Worm (Caenorhabditis elegans) whole organism, early embryonic: ENCODE measurements around the gene K03B4.8.

Experiments used
- B0310.2 ChIP-seq: sonication (generic microtip); optimal IDR thresholded peaks from 2 replicates; lab custom pipeline; 2016; ENCODE audit warnings: mild to moderate bottlenecking, missing genetic modification characterization, missing compliant biosample characterization
- F13C5.2 ChIP-seq: sonication (generic microtip); optimal IDR thresholded peaks from 2 replicates; lab custom pipeline; 2017; ENCODE audit warnings: mild to moderate bottlenecking, missing genetic modification characterization, inconsistent platforms, missing compliant biosample characterization
- aly-1 ChIP-seq: sonication (generic microtip); optimal IDR thresholded peaks from 2 replicates; lab custom pipeline; 2016; ENCODE audit warnings: missing genetic modification characterization, missing compliant biosample characterization
- ama-1 ChIP-seq: fragments of 150-350 bp; optimal IDR thresholded peaks from 2 replicates; lab custom pipeline; 2014
- ceh-13 ChIP-seq: fragments of 200-800 bp; sonication (Bioruptor generic); optimal IDR thresholded peaks from 2 replicates; lab custom pipeline; 2018; ENCODE audit warnings: mild to moderate bottlenecking, missing genetic modification characterization, missing compliant biosample characterization
- ceh-36 ChIP-seq: sonication (generic microtip); optimal IDR thresholded peaks from 2 replicates; lab custom pipeline; 2016; ENCODE audit warnings: missing genetic modification characterization, inconsistent platforms, missing compliant biosample characterization
- ets-7 ChIP-seq: sonication (generic microtip); optimal IDR thresholded peaks from 2 replicates; lab custom pipeline; 2016; ENCODE audit warnings: missing genotype, missing genetic modification characterization, missing compliant biosample characterization
- flt-1 ChIP-seq: fragments of 200-800 bp; sonication (Bioruptor generic); IDR thresholded peaks from 2 replicates; pipeline ENCODE4 v1.3.6; 2022; ENCODE audit warnings: missing genetic modification characterization, missing compliant biosample characterization
- hmbx-1 ChIP-seq: sonication (generic microtip); optimal IDR thresholded peaks from 2 replicates; lab custom pipeline; 2016; ENCODE audit warnings: mild to moderate bottlenecking, missing genetic modification characterization, missing compliant biosample characterization
- hmg-4 ChIP-seq: fragments of 200-800 bp; sonication (Bioruptor generic); optimal IDR thresholded peaks from 2 replicates; lab custom pipeline; 2018; ENCODE audit warnings: mild to moderate bottlenecking, missing genetic modification characterization, missing compliant biosample characterization
- hnd-1 ChIP-seq: sonication (generic microtip); optimal IDR thresholded peaks from 2 replicates; lab custom pipeline; 2016; ENCODE audit warnings: missing genetic modification characterization, missing compliant biosample characterization
- pes-1 ChIP-seq: fragments of 200-800 bp; sonication (Bioruptor generic); IDR thresholded peaks from 2 replicates; pipeline ENCODE4 v1.3.6; 2022; ENCODE audit warnings: missing genetic modification reagents, missing genetic modification characterization, missing compliant biosample characterization
- scrt-1 ChIP-seq: fragments of 200-800 bp; sonication (Bioruptor generic); IDR thresholded peaks from 2 replicates; pipeline ENCODE4 v1.3.6; 2022; ENCODE audit warnings: missing genetic modification characterization, missing compliant biosample characterization
- sea-1 ChIP-seq: fragments of 200-800 bp; sonication (Bioruptor generic); conservative IDR thresholded peaks from 2 replicates; pipeline ENCODE4 v1.3.6; 2022; ENCODE audit warnings: missing genetic modification characterization, missing compliant biosample characterization
- tbx-11 ChIP-seq: fragments of 200-800 bp; sonication (Bioruptor generic); IDR thresholded peaks from 2 replicates; pipeline ENCODE4 v1.3.6; 2022; ENCODE audit warnings: missing genetic modification characterization, missing compliant biosample characterization
- tbx-37 ChIP-seq: fragments of 200-800 bp; sonication (Bioruptor generic); conservative IDR thresholded peaks from 2 replicates; pipeline ENCODE4 v1.3.6; 2022; ENCODE audit warnings: missing genetic modification reagents, missing genetic modification characterization, missing compliant biosample characterization
- tra-4 ChIP-seq: sonication (generic microtip); optimal IDR thresholded peaks from 2 replicates; lab custom pipeline; 2017; ENCODE audit warnings: missing genetic modification characterization, missing compliant biosample characterization

Gene K03B4.8

DNA sequence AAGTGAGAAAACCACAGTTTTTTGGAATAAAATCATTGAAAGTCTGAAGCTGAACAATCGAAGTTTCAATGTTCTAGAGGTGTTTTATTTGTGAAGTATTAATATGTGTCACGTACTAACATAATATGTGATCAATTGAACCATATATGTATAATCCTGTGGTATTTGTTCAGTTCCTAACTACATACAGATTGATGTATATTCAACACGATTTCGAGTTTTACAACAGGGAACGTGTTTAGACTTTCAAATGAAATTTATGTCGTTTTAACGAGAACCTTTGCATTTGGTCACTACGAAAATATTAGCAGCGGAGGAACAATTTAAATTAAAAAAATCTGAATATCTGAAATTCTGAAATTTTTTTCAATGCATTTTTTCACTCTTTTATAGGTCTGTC, at the start of gene K03B4.8:
Gene K03B4.8, minus strand, starts transcription at position 101 of the 400 bp plus-strand sequence.
- TF ChIP-seq flt-1 (GFP tag; lab: Robert Waterston, UW) (no peak), hmbx-1 (no peak), B0310.2 (tag; lab: Kevin White, UChicago) (no peak), hnd-1 (tag; lab: Kevin White, UChicago) (no peak), aly-1 (no peak)

DNA sequence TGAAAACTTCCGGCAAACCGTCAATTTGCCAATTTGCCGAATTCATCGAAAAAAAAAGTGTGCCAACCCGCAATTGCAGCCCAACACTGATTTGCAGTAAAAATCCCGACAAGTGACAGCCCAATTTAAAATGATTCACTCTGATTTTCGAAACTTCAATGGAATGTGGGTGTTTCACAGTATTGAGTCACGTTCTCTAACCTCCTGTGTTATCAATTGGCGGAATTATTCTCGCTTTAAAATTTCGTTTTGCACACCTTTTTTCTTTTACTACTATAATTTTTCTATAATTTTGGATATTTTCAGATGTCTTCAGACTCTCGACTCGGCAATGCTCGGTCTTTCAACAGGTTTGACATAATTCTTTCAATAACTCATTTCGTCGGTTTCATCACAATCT, 47.9 kb upstream of the K03B4.8 start, which contains the start of gene F39G3.5:
Gene F39G3.5, plus strand, starts transcription at position 301 of the 400 bp plus-strand sequence.
- TF ChIP-seq tbx-11 (GFP tag; lab: Robert Waterston, UW) (no peak), hmbx-1 (no peak), ceh-36 (tag; lab: Kevin White, UChicago) (no peak), F13C5.2 (tag; lab: Kevin White, UChicago) (no peak), scrt-1 (GFP tag; lab: Robert Waterston, UW) (no peak), tra-4 (tag; lab: Kevin White, UChicago) (no peak), ets-7 (tag; lab: Kevin White, UChicago) (no peak), ceh-13 (GFP tag; lab: Kevin White, UChicago) (no peak), flt-1 (GFP tag; lab: Robert Waterston, UW) (no peak), hnd-1 (tag; lab: Kevin White, UChicago) (no peak), B0310.2 (tag; lab: Kevin White, UChicago) (no peak), tbx-37 (GFP tag; lab: Robert Waterston, UW) (no peak), sea-1 (no peak), aly-1 (no peak), ama-1 (no peak), pes-1 (GFP tag; lab: Robert Waterston, UW) (no peak), hmg-4 (no peak)

DNA sequence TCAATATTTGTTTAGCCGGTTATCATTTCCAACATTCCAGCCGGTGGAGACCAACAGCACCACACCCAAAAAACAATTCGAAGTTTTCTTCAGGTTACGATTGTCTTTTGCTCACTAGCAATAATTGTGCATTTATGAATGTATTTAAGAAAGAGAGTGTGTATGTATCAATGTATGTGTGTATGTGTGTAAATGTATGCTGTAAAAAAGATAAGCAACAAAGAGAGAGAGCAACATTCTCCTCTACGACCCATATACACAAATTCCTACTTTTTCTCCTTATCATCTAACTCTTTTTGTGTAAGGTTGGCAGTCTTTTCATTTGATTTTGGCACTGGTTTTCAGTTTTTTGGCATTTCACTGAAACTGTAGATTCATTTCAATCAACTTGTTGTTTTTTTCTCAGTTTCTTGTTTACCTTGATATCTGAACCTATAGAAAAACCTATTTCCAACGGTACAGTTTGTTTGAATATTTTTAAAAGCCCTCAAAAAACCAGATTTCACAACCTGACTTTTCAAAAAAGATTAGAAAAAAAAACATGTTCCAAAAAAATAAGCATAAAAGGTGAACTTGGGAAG, 46.6 kb upstream of the K03B4.8 start:
- no peak for TF ChIP-seq F13C5.2 (tag; lab: Kevin White, UChicago)
- TF ChIP-seq ceh-13 (GFP tag; lab: Kevin White, UChicago) = no peak

DNA sequence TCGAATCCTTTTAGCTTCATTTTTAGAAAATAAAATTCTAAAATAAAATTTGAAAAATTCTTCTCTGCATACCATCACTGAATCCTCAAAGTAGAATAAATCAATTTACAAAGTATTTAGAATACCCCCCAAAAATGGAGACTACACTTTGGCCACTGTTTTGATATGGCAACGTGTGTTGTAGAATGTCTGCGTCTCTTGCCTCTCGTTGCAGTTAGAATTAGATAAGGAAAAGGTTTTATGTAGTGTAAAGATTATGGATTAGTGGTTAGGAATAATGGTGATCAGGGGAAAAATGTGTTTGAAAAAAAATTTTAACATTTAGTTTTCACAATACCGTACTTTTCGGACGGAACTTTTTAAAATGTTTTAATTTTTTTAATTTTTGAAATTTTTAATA, 45.6 kb upstream of the K03B4.8 start, which contains the start of gene prx-6:
Gene prx-6, minus strand, starts transcription at position 129 of the 400 bp plus-strand sequence.
- TF ChIP-seq tbx-11 (GFP tag; lab: Robert Waterston, UW) (no peak), ets-7 (tag; lab: Kevin White, UChicago) (no peak), ama-1 (no peak), hmg-4 (no peak), pes-1 (GFP tag; lab: Robert Waterston, UW) (no peak), tbx-37 (GFP tag; lab: Robert Waterston, UW) (no peak), aly-1 (no peak), ceh-13 (GFP tag; lab: Kevin White, UChicago) (no peak), flt-1 (GFP tag; lab: Robert Waterston, UW) (no peak), hnd-1 (tag; lab: Kevin White, UChicago) (no peak), sea-1 (no peak), F13C5.2 (tag; lab: Kevin White, UChicago) (no peak), B0310.2 (tag; lab: Kevin White, UChicago) (no peak), tra-4 (tag; lab: Kevin White, UChicago) (no peak), ceh-36 (tag; lab: Kevin White, UChicago) (no peak), hmbx-1 (no peak), scrt-1 (GFP tag; lab: Robert Waterston, UW) (no peak)

DNA sequence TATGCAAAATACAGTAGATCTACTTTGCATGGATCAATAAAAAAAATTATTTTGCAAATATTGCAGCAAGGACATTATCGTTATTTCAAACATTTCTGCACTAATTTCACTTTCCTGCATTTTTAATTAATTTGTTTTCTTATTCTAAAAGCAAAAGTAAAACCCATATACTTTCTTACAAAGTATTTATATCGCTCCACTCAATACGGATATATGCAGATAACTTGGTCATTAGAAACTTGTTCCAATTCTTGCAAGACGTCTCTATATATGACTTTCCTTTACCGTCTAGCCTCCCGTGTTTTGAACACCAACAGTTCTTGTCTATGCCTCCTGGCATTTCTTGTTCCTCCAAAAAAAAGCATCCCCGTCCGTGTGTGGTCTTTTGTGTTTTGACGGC, 36.1 kb upstream of the K03B4.8 start, which contains the start of gene oac-24:
Gene oac-24, plus strand, starts transcription at position 301 of the 400 bp plus-strand sequence.
- no peak for TF ChIP-seq B0310.2 (tag; lab: Kevin White, UChicago)
- TF ChIP-seq hnd-1 (tag; lab: Kevin White, UChicago) = no peak
- TF ChIP-seq tra-4 (tag; lab: Kevin White, UChicago) = no peak
- no peak for TF ChIP-seq ets-7 (tag; lab: Kevin White, UChicago)
- no peak for TF ChIP-seq aly-1
- no peak for TF ChIP-seq ceh-36 (tag; lab: Kevin White, UChicago)
- TF ChIP-seq F13C5.2 (tag; lab: Kevin White, UChicago) = no peak

DNA sequence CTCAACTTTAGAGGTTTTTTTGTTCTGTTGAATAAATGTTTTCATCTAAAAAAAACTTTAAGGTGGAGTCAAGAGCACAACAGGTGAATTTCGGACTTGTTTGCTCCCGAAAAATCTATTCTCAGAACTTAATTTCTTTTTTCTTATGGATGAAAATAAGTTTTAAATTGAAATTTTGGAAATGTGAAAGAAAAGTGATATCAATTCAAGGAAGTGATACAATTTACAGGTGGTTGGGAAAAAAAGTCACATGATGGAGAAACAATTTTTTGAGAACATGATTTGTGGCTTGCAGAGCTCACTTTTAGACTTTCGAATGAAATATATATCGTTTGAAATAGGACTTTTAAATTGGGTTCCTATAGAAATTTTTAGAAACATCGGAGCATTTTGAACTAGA, 33.2 kb upstream of the K03B4.8 start:
- TF ChIP-seq tbx-37 (GFP tag; lab: Robert Waterston, UW) (no peak), tra-4 (tag; lab: Kevin White, UChicago) (no peak), aly-1 (no peak), B0310.2 (tag; lab: Kevin White, UChicago) (no peak), F13C5.2 (tag; lab: Kevin White, UChicago) (no peak), ceh-36 (tag; lab: Kevin White, UChicago) (no peak), scrt-1 (GFP tag; lab: Robert Waterston, UW) (no peak), ets-7 (tag; lab: Kevin White, UChicago) (no peak), ama-1 (no peak), tbx-11 (GFP tag; lab: Robert Waterston, UW) (no peak), hnd-1 (tag; lab: Kevin White, UChicago) (no peak), ceh-13 (GFP tag; lab: Kevin White, UChicago) (no peak), flt-1 (GFP tag; lab: Robert Waterston, UW) (no peak), pes-1 (GFP tag; lab: Robert Waterston, UW) (no peak), sea-1 (no peak), hmg-4 (no peak), hmbx-1 (no peak)

DNA sequence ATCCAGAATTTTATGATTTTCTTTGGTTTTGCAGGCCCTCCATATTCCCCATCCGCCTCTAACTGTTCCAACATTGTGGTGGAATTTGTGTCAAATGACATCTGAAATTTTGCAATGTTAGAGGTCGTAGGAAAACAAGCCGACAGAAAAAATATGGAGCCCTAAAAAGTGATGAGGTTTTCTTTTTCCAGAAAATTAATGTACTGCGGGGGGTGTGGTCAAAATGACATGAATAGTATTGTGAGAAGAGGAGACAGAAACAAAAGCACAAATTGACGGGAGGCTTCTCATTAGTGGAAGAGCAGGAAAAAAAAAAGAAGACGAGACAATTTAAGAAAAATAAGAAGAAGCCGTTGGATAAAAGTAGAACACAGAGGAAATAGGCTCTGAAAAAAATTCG, 25.8 kb upstream of the K03B4.8 start, which contains the start of gene ZC266.1:
Gene ZC266.1, minus strand, starts transcription at position 101 of the 400 bp plus-strand sequence.
- TF ChIP-seq hmbx-1 (no peak), scrt-1 (GFP tag; lab: Robert Waterston, UW) (no peak), ceh-36 (tag; lab: Kevin White, UChicago) (no peak), ets-7 (tag; lab: Kevin White, UChicago) (no peak), tra-4 (tag; lab: Kevin White, UChicago) (no peak), B0310.2 (tag; lab: Kevin White, UChicago) (no peak), sea-1 (no peak), flt-1 (GFP tag; lab: Robert Waterston, UW) (no peak), F13C5.2 (tag; lab: Kevin White, UChicago) (no peak), ceh-13 (GFP tag; lab: Kevin White, UChicago) (no peak)
